Fruit fly (Drosophila melanogaster): Measurements from ENCODE around the gene Ide.

DNA sequence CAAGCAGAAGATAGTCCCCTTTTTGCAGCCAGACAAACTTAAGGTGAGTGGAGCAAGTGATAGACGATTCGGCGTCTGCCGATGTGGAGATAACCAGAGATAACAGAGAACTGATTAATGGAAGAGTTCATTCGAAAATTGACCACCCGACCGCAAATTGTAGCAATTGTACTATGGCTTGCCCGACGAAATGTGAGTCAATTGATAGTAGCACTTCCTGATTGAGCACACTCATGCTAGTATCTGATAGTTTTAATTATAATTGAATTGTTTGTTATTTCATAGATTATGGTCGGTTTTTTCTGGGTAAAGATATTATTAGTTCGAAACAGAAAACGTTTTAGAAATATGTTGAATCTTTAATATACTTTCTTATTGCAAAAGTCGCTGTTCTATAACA, 21.3 kb downstream of the Ide start:
- TF ChIP-seq ovo (GFP tag; optimal IDR thresholded peaks at IDR 0.05) (no peak), cic (GFP tag; optimal IDR thresholded peaks at IDR 0.05) (no peak), Hr96 (GFP tag; optimal IDR thresholded peaks at IDR 0.05) (no peak), tj (GFP tag; optimal IDR thresholded peaks at IDR 0.05) (no peak), CG14711 (tag; optimal IDR thresholded peaks at IDR 0.05) (no peak), Clk (GFP tag; optimal IDR thresholded peaks at IDR 0.05) (no peak), Mnt (GFP tag; optimal IDR thresholded peaks at IDR 0.05) (no peak), bab1 (GFP tag; optimal IDR thresholded peaks at IDR 0.05) (no peak), CG7101 (tag; optimal IDR thresholded peaks at IDR 0.05) (no peak), CG11617 (GFP tag; optimal IDR thresholded peaks at IDR 0.05) (no peak)
